Worm (Caenorhabditis elegans): ENCODE results near the gene casy-1.

casy-1 gene

DNA sequence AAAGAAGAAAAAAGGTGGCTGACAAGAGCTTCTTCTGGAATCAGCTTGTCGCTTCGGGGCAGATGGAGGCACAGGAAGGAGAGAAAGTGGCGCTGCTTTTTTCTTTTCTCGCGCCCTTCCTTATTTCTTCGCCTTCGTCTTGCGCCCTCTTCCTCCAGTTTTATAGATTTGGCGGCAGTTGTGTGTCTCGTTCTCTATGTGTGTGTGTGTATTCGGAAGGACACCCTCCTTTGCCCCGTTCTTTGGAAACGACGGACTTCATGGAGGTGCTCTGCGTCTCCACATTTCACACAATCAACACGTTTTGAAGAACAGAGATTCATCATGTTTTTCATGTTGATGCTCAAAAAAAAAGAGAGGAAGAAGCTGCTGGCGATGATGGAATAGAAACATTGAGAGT lies 7.8 kb downstream of the casy-1 start:
- TF ChIP-seq R02D3.7 (tag; optimal IDR thresholded peaks at IDR 0.05) (no peak), ceh-16 (tag; optimal IDR thresholded peaks at IDR 0.05) (no peak), elt-1 (tag; optimal IDR thresholded peaks at IDR 0.05) (no peak), ZK546.5 (tag; optimal IDR thresholded peaks at IDR 0.05) (no peak), unc-55 (GFP tag; optimal IDR thresholded peaks at IDR 0.05) (peak; percentile 29), unc-62 (GFP tag; optimal IDR thresholded peaks at IDR 0.05) (no peak), sma-9 (GFP tag; optimal IDR thresholded peaks at IDR 0.05) (peak; percentile 22), sma-9 (tag; optimal IDR thresholded peaks at IDR 0.05) (no peak), egl-27 (tag; optimal IDR thresholded peaks at IDR 0.05) (no peak), mbf-1 (tag; optimal IDR thresholded peaks at IDR 0.05) (no peak), nhr-6 (tag; optimal IDR thresholded peaks at IDR 0.05) (no peak), nhr-23 (tag; optimal IDR thresholded peaks at IDR 0.05) (no peak), mab-5 (tag; optimal IDR thresholded peaks at IDR 0.05) (no peak), nhr-10 (tag; optimal IDR thresholded peaks at IDR 0.05) (no peak), fos-1 (tag; optimal IDR thresholded peaks at IDR 0.05) (no peak), nhr-77 (tag; optimal IDR thresholded peaks at IDR 0.05) (no peak), gmeb-1 (tag; optimal IDR thresholded peaks at IDR 0.05) (no peak), C34F6.9 (tag; optimal IDR thresholded peaks at IDR 0.05) (peak; percentile 36), sma-3 (GFP tag; optimal IDR thresholded peaks at IDR 0.05) (no peak), nhr-12 (tag; optimal IDR thresholded peaks at IDR 0.05) (no peak), nhr-237 (tag; optimal IDR thresholded peaks at IDR 0.05) (no peak), unc-39 (tag; optimal IDR thresholded peaks at IDR 0.05) (no peak), F13H6.1 (tag; optimal IDR thresholded peaks at IDR 0.05) (peak; percentile 29), Y55F3AM.14 (GFP tag; optimal IDR thresholded peaks at IDR 0.05) (peak; percentile 4), nhr-129 (tag; optimal IDR thresholded peaks at IDR 0.05) (no peak), snpc-4 (tag; optimal IDR thresholded peaks at IDR 0.05) (no peak), ceh-82 (tag; optimal IDR thresholded peaks at IDR 0.05) (no peak), lin-13 (GFP tag; optimal IDR thresholded peaks at IDR 0.05) (no peak), lin-11 (tag; optimal IDR thresholded peaks at IDR 0.05) (no peak), lin-39 (tag; optimal IDR thresholded peaks at IDR 0.05) (no peak), sem-4 (tag; optimal IDR thresholded peaks at IDR 0.05) (no peak), nhr-25 (tag; optimal IDR thresholded peaks at IDR 0.05) (no peak), ama-1 (optimal IDR thresholded peaks at IDR 0.05) (no peak), zag-1 (tag; optimal IDR thresholded peaks at IDR 0.05) (peak; percentile 32), lsy-2 (tag; optimal IDR thresholded peaks at IDR 0.05) (no peak), nhr-11 (tag; optimal IDR thresholded peaks at IDR 0.05) (no peak), aly-2 (tag; optimal IDR thresholded peaks at IDR 0.05) (no peak), ztf-11 (tag; optimal IDR thresholded peaks at IDR 0.05) (no peak), ztf-1 (GFP tag; conservative IDR thresholded peaks at IDR 0.05) (no peak)

ce11 chrII:5946438-5946837 lies 10.0 kb downstream of the casy-1 start:
- TF ChIP-seq fos-1 (tag; optimal IDR thresholded peaks at IDR 0.05) (no peak), egl-27 (tag; optimal IDR thresholded peaks at IDR 0.05) (no peak), mdl-1 (tag; optimal IDR thresholded peaks at IDR 0.05) (no peak), crh-2 (tag; optimal IDR thresholded peaks at IDR 0.05) (no peak), nhr-12 (tag; optimal IDR thresholded peaks at IDR 0.05) (no peak), nhr-237 (tag; optimal IDR thresholded peaks at IDR 0.05) (no peak), sma-9 (GFP tag; optimal IDR thresholded peaks at IDR 0.05) (no peak), sma-9 (tag; optimal IDR thresholded peaks at IDR 0.05) (no peak), dmd-4 (tag; optimal IDR thresholded peaks at IDR 0.05) (no peak), nhr-6 (tag; optimal IDR thresholded peaks at IDR 0.05) (no peak), skn-1 (tag; optimal IDR thresholded peaks at IDR 0.05) (no peak)

DNA sequence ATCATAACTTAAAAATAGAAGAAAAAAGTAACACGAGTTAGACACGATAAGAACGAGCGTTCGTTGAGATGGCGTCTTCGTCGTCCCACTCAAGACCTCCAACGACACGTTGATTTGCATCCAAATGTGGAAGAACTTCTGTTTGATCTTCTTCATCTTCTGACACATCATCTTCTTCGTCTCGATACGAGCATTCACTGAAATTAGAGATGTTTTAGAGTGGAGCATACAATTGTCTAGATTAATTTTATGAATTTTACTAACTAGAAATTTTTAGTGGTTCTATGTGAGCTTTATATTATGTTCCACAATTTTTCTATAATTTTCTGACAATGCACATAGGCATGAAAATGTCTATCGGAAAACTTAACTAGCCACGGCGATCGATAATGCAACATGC lies 10.7 kb downstream of the casy-1 start:
- TF ChIP-seq unc-62 (GFP tag; optimal IDR thresholded peaks at IDR 0.05) (no peak), nhr-237 (tag; optimal IDR thresholded peaks at IDR 0.05) (no peak), sem-4 (tag; optimal IDR thresholded peaks at IDR 0.05) (no peak), nhr-77 (tag; optimal IDR thresholded peaks at IDR 0.05) (no peak), fos-1 (tag; optimal IDR thresholded peaks at IDR 0.05) (no peak), unc-39 (tag; optimal IDR thresholded peaks at IDR 0.05) (no peak), ztf-4 (tag; optimal IDR thresholded peaks at IDR 0.05) (no peak), nhr-10 (tag; optimal IDR thresholded peaks at IDR 0.05) (no peak), nhr-12 (tag; optimal IDR thresholded peaks at IDR 0.05) (no peak), C34F6.9 (tag; optimal IDR thresholded peaks at IDR 0.05) (no peak), lsy-2 (tag; optimal IDR thresholded peaks at IDR 0.05) (no peak), dmd-4 (tag; optimal IDR thresholded peaks at IDR 0.05) (no peak), R02D3.7 (tag; optimal IDR thresholded peaks at IDR 0.05) (no peak), snpc-4 (tag; optimal IDR thresholded peaks at IDR 0.05) (no peak), mdl-1 (tag; optimal IDR thresholded peaks at IDR 0.05) (no peak)
